Worm (Caenorhabditis elegans): ENCODE results near the gene C46G7.5.

The C46G7.5 gene

DNA sequence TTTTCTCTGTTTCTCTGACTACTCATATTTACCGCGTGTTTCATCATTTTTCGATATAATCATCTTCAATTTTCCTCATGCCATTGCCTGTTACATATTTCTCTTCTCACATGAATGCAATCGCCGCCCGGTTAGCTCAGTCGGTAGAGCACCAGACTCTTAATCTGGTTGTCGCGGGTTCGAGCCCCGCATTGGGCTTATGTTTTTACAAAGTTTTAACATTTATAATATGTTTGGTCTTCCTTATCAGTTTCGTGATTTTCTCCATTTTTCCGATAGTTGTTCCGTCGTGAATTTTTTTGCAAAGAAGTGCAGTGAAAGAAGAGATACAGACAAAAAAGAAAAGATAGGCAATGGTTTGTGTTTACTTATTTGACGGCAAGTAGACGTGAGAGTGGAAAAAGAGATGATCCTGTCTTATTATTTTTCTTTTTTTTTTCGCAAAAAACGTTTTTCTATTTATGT, 44.4 kb downstream of the C46G7.5 start (continued):
- peak; percentile 56 for TF ChIP-seq fkh-8 (tag; optimal IDR thresholded peaks at IDR 0.05)
- TF ChIP-seq ztf-11 (tag; optimal IDR thresholded peaks at IDR 0.05): peak in 1 of 2 experiments; percentile 65
- peak; percentile 75 for TF ChIP-seq tbx-2 (tag; optimal IDR thresholded peaks at IDR 0.05)
- peak; percentile 62 for TF ChIP-seq unc-130 (tag; optimal IDR thresholded peaks at IDR 0.05)
- peak; percentile 34; the same call in 1 of the 2 replicates for TF ChIP-seq mab-9 (GFP tag; IDR thresholded peaks at IDR 0.05)
- TF ChIP-seq nhr-47 (tag; optimal IDR thresholded peaks at IDR 0.05): peak; percentile 86
- no peak for TF ChIP-seq lin-39 (tag; optimal IDR thresholded peaks at IDR 0.05)
- peak; percentile 45 for TF ChIP-seq jun-1 (tag; optimal IDR thresholded peaks at IDR 0.05)
- TF ChIP-seq nhr-12 (tag; optimal IDR thresholded peaks at IDR 0.05): no peak
- TF ChIP-seq skn-1 (tag; optimal IDR thresholded peaks at IDR 0.05): peak; percentile 85
- TF ChIP-seq unc-98 (GFP tag; IDR thresholded peaks at IDR 0.05): no peak
- TF ChIP-seq nhr-77 (tag; optimal IDR thresholded peaks at IDR 0.05): peak; percentile 73
- no peak for TF ChIP-seq ceh-88 (GFP tag; IDR thresholded peaks at IDR 0.05)
- TF ChIP-seq efl-3 (GFP tag; optimal IDR thresholded peaks at IDR 0.05): no peak
- TF ChIP-seq elt-3 (tag; optimal IDR thresholded peaks at IDR 0.05): peak in 5 of 6 experiments; percentile 19 to 89 (median 46)
- peak; percentile 88 for TF ChIP-seq nhr-20 (tag; optimal IDR thresholded peaks at IDR 0.05)
- peak; percentile 71 for TF ChIP-seq hpl-2 (GFP tag; optimal IDR thresholded peaks at IDR 0.05)
- peak; percentile 9 for TF ChIP-seq sox-4 (tag; optimal IDR thresholded peaks at IDR 0.05)
- peak; percentile 42 for TF ChIP-seq sup-37 (GFP tag; optimal IDR thresholded peaks at IDR 0.05)
- peak; percentile 90 for TF ChIP-seq nhr-90 (tag; optimal IDR thresholded peaks at IDR 0.05; ENCODE audit: poor library complexity)
- peak; percentile 51 for TF ChIP-seq xbp-1 (tag; optimal IDR thresholded peaks at IDR 0.05)
- peak; percentile 46 for TF ChIP-seq pag-3 (tag; optimal IDR thresholded peaks at IDR 0.05; ENCODE audit: borderline replicate concordance, insufficient read depth)

DNA sequence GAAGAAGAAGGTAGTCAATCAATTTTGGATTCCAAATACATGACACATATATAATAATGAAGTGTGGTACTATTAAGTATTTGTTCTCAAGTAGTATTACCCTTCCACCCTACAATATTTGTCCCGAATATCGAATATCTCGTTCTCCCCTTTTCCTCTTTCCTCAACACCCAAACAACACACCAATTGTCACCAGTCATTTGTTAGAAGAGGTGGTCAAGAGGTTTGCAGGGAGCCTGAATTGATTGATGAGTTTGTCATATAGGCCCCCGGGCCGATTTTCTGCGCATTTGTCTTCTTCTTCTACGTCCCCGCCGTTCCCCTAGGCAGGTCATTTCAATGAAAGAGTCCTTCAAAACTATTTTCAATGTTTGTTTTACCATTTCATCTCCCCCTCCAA, 47.2 kb downstream of the C46G7.5 start:
- TF ChIP-seq nhr-85 (tag) (peak; percentile 22), fkh-4 (tag; optimal IDR thresholded peaks at IDR 0.05; ENCODE audit: borderline replicate concordance) (no peak)

DNA sequence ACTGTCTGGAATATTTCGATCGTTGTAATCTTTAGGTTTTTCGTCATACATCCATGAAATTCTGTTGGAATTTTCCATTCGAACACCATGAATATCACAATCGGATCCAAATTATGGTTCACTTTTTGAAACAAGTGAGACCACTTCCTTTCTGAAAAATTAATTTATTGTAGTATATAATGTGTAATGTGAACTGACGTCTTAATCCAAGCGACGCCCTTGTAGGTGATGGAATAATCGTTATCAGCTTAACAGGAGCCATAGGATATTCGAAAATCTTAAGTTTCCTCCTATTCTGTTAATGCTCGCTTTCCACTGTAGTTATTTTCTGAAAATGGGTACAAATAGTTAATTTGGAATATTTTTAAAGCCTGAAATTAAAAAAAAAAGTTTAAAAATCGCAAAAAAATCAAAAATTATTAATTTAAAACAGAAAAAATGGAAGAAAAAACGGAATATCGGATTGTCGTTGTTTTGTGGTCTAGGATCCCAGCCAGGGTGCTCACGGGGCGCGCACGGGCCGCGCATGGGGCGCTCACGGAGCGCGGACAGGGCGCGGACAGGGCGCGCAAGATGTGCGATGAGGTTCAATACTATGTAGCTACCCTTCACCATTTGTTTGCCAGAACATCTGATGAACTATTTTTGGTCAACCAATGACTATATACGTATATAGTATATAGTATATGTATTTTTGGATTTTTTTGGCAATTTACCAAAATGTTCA, 49.1 kb downstream of the C46G7.5 start, which contains the start of gene K02B2.6:
Gene K02B2.6, minus strand, starts transcription at position 51 of the 727 bp plus-strand sequence.
- no peak for TF ChIP-seq grh-1 (GFP tag; IDR thresholded peaks at IDR 0.05)
- no peak for TF ChIP-seq aly-2 (tag; optimal IDR thresholded peaks at IDR 0.05)
- no peak for TF ChIP-seq skn-1 (tag; optimal IDR thresholded peaks at IDR 0.05)
- no peak for TF ChIP-seq vab-15 (tag; optimal IDR thresholded peaks at IDR 0.05)
- no peak for TF ChIP-seq lir-3 (tag; optimal IDR thresholded peaks at IDR 0.05; ENCODE audit: poor library complexity)
- TF ChIP-seq C04F5.9 (tag; optimal IDR thresholded peaks at IDR 0.05): no peak
- TF ChIP-seq jun-1 (tag; optimal IDR thresholded peaks at IDR 0.05): no peak
- no peak for TF ChIP-seq nhr-84 (tag; optimal IDR thresholded peaks at IDR 0.05)
- TF ChIP-seq nhr-28 (tag; optimal IDR thresholded peaks at IDR 0.05): no peak
- TF ChIP-seq C34B4.2 (tag; optimal IDR thresholded peaks at IDR 0.05): no peak

Measured in whole organism, L1 larva.